Worm (Caenorhabditis elegans) whole organism, L4 larva: ENCODE measurements around the gene M02D8.7.

Experiments
- Y5F2A.4 ChIP-seq: fragments of 200-800 bp; sonication (Bioruptor generic); optimal IDR thresholded peaks from 2 replicates; lab custom pipeline; 2018; ENCODE audit warnings: mild to moderate bottlenecking, missing genetic modification characterization, missing compliant biosample characterization
- ZK337.2 ChIP-seq: fragments of 200-800 bp; sonication (Bioruptor generic); IDR thresholded peaks from 2 replicates; pipeline ENCODE4 v1.3.6; 2022; ENCODE audit warnings: missing genetic modification reagents, missing genetic modification characterization, missing compliant biosample characterization
- ama-1 ChIP-seq: fragments of 150-350 bp; optimal IDR thresholded peaks from 2 replicates; lab custom pipeline; 2014; ENCODE audit warnings: inconsistent platforms, mixed read lengths
- arid-1 ChIP-seq: fragments of 200-800 bp; sonication (Bioruptor generic); conservative IDR thresholded peaks from 2 replicates; pipeline ENCODE4 v1.3.6; 2022; ENCODE audit warnings: missing genetic modification reagents, missing genetic modification characterization, missing compliant biosample characterization
- attf-4 ChIP-seq: sonication (generic microtip); optimal IDR thresholded peaks from 3 replicates; lab custom pipeline; 2017; ENCODE audit warnings: missing biosample characterization, missing genetic modification characterization
- ceh-20 ChIP-seq: fragments of 200-800 bp; sonication (Bioruptor generic); IDR thresholded peaks from 2 replicates; pipeline ENCODE4 v1.3.6; 2022; ENCODE audit warnings: missing genetic modification reagents, missing genetic modification characterization, missing compliant biosample characterization
- ceh-28 ChIP-seq: fragments of 150-350 bp; optimal IDR thresholded peaks from 2 replicates; lab custom pipeline; 2014; ENCODE audit warnings: missing biosample characterization, missing genetic modification reagents, missing genetic modification characterization
- ceh-44 ChIP-seq: fragments of 200-800 bp; sonication (Bioruptor generic); IDR thresholded peaks from 2 replicates; pipeline ENCODE4 v1.3.6; 2022; ENCODE audit warnings: missing genetic modification reagents, missing genetic modification characterization, missing compliant biosample characterization
- ceh-82 ChIP-seq: sonication (generic microtip); optimal IDR thresholded peaks from 2 replicates; lab custom pipeline; 2017; ENCODE audit warnings: missing biosample characterization, missing genetic modification characterization
- ces-1 ChIP-seq: fragments of 150-350 bp; sonication (generic microtip); optimal IDR thresholded peaks from 4 replicates; lab custom pipeline; 2014; ENCODE audit warnings: missing biosample characterization, missing genetic modification reagents, missing genetic modification characterization
- ctbp-1 ChIP-seq: fragments of 200-800 bp; sonication (Bioruptor generic); IDR thresholded peaks from 2 replicates; pipeline ENCODE4 v1.3.6; 2022; ENCODE audit warnings: missing genetic modification reagents, missing genetic modification characterization, missing compliant biosample characterization
- daf-19 ChIP-seq: fragments of 200-800 bp; sonication (Bioruptor generic); conservative IDR thresholded peaks from 2 replicates; pipeline ENCODE4 v1.3.6; 2022; ENCODE audit warnings: missing genetic modification characterization, missing compliant biosample characterization
- daf-8 ChIP-seq: fragments of 200-800 bp; sonication (Bioruptor generic); IDR thresholded peaks from 2 replicates; pipeline ENCODE4 v1.3.6; 2022; ENCODE audit warnings: missing genetic modification characterization, missing compliant biosample characterization
- dmd-6 ChIP-seq: fragments of 200-800 bp; sonication (Bioruptor generic); IDR thresholded peaks from 2 replicates; pipeline ENCODE4 v1.3.6; 2022; ENCODE audit warnings: missing genetic modification reagents, missing genetic modification characterization, missing compliant biosample characterization
- dmd-9 ChIP-seq: fragments of 200-800 bp; sonication (Bioruptor generic); IDR thresholded peaks from 2 replicates; pipeline ENCODE4 v1.3.6; 2022; ENCODE audit warnings: missing genetic modification reagents, missing genetic modification characterization, missing compliant biosample characterization
- duxl-1 ChIP-seq: sonication (generic microtip); optimal IDR thresholded peaks from 2 replicates; lab custom pipeline; 2016; ENCODE audit warnings: mild to moderate bottlenecking, missing genetic modification characterization, moderate library complexity, missing compliant biosample characterization; ENCODE audit not compliant: poor library complexity
- dve-1 ChIP-seq: sonication (generic microtip); optimal IDR thresholded peaks from 2 replicates; lab custom pipeline; 2017; ENCODE audit warnings: antibody characterized with exemption, mild to moderate bottlenecking, missing genetic modification characterization, missing compliant biosample characterization; ENCODE audit not compliant: insufficient read depth
- fkh-10 ChIP-seq: fragments of 150-350 bp; optimal IDR thresholded peaks from 2 replicates; lab custom pipeline; 2014; ENCODE audit warnings: missing biosample characterization, missing genetic modification reagents, missing genetic modification characterization
- fos-1 ChIP-seq: fragments of 150-350 bp; optimal IDR thresholded peaks from 2 replicates; lab custom pipeline; 2014; ENCODE audit warnings: missing biosample characterization, missing genetic modification characterization
- hif-1 ChIP-seq, 2 experiments: sonication (generic microtip); optimal IDR thresholded peaks; 2 replicates each; lab custom pipeline; 2016 to 2017; ENCODE audit warnings: missing compliant biosample characterization in 2 of 2, missing genetic modification characterization in 2 of 2, missing genetic modification reagents in 2 of 2, missing genotype in 2 of 2, mild to moderate bottlenecking in 1 of 2
- hmg-1.1 ChIP-seq: fragments of 200-800 bp; sonication (Bioruptor generic); IDR thresholded peaks from 2 replicates; pipeline ENCODE4 v1.3.6; 2022; ENCODE audit warnings: missing genetic modification reagents, missing genetic modification characterization, missing compliant biosample characterization
- jun-1 ChIP-seq: fragments of 150-350 bp; optimal IDR thresholded peaks from 2 replicates; lab custom pipeline; 2014; ENCODE audit warnings: missing biosample characterization, missing genetic modification reagents, missing genetic modification characterization
- lin-29 ChIP-seq: fragments of 200-800 bp; sonication (Bioruptor generic); IDR thresholded peaks from 2 replicates; pipeline ENCODE4 v1.3.6; 2022; ENCODE audit warnings: missing genetic modification reagents, missing genetic modification characterization, missing compliant biosample characterization
- lir-3 ChIP-seq: sonication (generic microtip); optimal IDR thresholded peaks from 2 replicates; lab custom pipeline; 2016; ENCODE audit warnings: mild to moderate bottlenecking, missing genetic modification characterization, missing compliant biosample characterization
- madf-9 ChIP-seq: fragments of 200-800 bp; sonication (Bioruptor generic); conservative IDR thresholded peaks from 2 replicates; pipeline ENCODE4 v1.3.6; 2022; ENCODE audit warnings: missing genetic modification reagents, missing genetic modification characterization, missing compliant biosample characterization
- mdl-1 ChIP-seq, 2 experiments: fragments of 150-350 bp in 1 of 2; sonication (generic microtip) in 1 of 2; optimal IDR thresholded peaks; 2 replicates each; lab custom pipeline; 2014 to 2017; ENCODE audit warnings: missing biosample characterization in 2 of 2, missing genetic modification characterization in 2 of 2
- mes-2 ChIP-seq: sonication (generic microtip); optimal IDR thresholded peaks from 2 replicates; lab custom pipeline; 2016; ENCODE audit warnings: missing genotype, mild to moderate bottlenecking, missing genetic modification characterization, missing compliant biosample characterization; ENCODE audit not compliant: poor library complexity, severe bottlenecking
- mxl-3 ChIP-seq: fragments of 200-800 bp; sonication (Bioruptor generic); optimal IDR thresholded peaks from 2 replicates; lab custom pipeline; 2018; ENCODE audit warnings: mild to moderate bottlenecking, missing genetic modification characterization, missing compliant biosample characterization
- nhr-10 ChIP-seq: fragments of 150-350 bp; optimal IDR thresholded peaks from 2 replicates; lab custom pipeline; 2014; ENCODE audit warnings: missing biosample characterization, missing genetic modification characterization
- nhr-102 ChIP-seq: sonication (generic microtip); optimal IDR thresholded peaks from 2 replicates; lab custom pipeline; 2016; ENCODE audit warnings: mild to moderate bottlenecking, missing genetic modification characterization, moderate library complexity, missing compliant biosample characterization
- nhr-11 ChIP-seq: fragments of 150-350 bp; optimal IDR thresholded peaks from 2 replicates; lab custom pipeline; 2014; ENCODE audit warnings: missing biosample characterization, missing genetic modification characterization
- nhr-237 ChIP-seq: sonication (generic microtip); optimal IDR thresholded peaks from 2 replicates; lab custom pipeline; 2017; ENCODE audit warnings: missing biosample characterization, missing genetic modification characterization
- nhr-25 ChIP-seq: sonication (generic microtip); optimal IDR thresholded peaks from 2 replicates; lab custom pipeline; 2017; ENCODE audit warnings: missing genetic modification characterization, mild to moderate bottlenecking, missing compliant biosample characterization, antibody characterized with exemption, moderate library complexity, borderline replicate concordance; ENCODE audit not compliant: insufficient read depth
- nhr-42 ChIP-seq: fragments of 200-800 bp; sonication (Bioruptor generic); IDR thresholded peaks from 2 replicates; pipeline ENCODE4 v1.3.6; 2022; ENCODE audit warnings: missing genetic modification characterization, missing compliant biosample characterization
- nhr-77 ChIP-seq: fragments of 150-350 bp; optimal IDR thresholded peaks from 2 replicates; lab custom pipeline; 2014; ENCODE audit warnings: missing biosample characterization, missing genetic modification characterization
- php-3 ChIP-seq: fragments of 200-800 bp; sonication (Bioruptor generic); IDR thresholded peaks from 2 replicates; pipeline ENCODE4 v1.3.6; 2022; ENCODE audit warnings: missing genetic modification reagents, missing genetic modification characterization, missing compliant biosample characterization
- pqm-1 ChIP-seq: sonication (generic microtip); optimal IDR thresholded peaks from 2 replicates; lab custom pipeline; 2017; ENCODE audit warnings: missing biosample characterization, missing genetic modification characterization
- rbr-2 ChIP-seq: sonication (generic microtip); optimal IDR thresholded peaks from 2 replicates; lab custom pipeline; 2016; ENCODE audit warnings: missing genotype, missing genetic modification characterization, missing compliant biosample characterization
- set-16 ChIP-seq: fragments of 200-800 bp; sonication (Bioruptor generic); IDR thresholded peaks from 2 replicates; pipeline ENCODE4 v1.3.6; 2022; ENCODE audit warnings: missing genetic modification reagents, missing genetic modification characterization, missing compliant biosample characterization
- skn-1 ChIP-seq: fragments of 150-350 bp; optimal IDR thresholded peaks from 2 replicates; lab custom pipeline; 2014; ENCODE audit warnings: missing biosample characterization, missing genetic modification characterization
- snpc-4 ChIP-seq: fragments of 150-350 bp; optimal IDR thresholded peaks from 2 replicates; lab custom pipeline; 2014; ENCODE audit warnings: missing biosample characterization, missing genetic modification characterization
- spr-1 ChIP-seq: sonication (generic microtip); optimal IDR thresholded peaks from 2 replicates; lab custom pipeline; 2016; ENCODE audit warnings: mild to moderate bottlenecking, missing genetic modification characterization, missing compliant biosample characterization
- spr-3 ChIP-seq: fragments of 200-800 bp; sonication (Bioruptor generic); optimal IDR thresholded peaks from 2 replicates; lab custom pipeline; 2018; ENCODE audit warnings: mild to moderate bottlenecking, missing genetic modification characterization, missing compliant biosample characterization
- tag-97 ChIP-seq: fragments of 200-800 bp; sonication (Bioruptor generic); IDR thresholded peaks from 2 replicates; pipeline ENCODE4 v1.3.6; 2022; ENCODE audit warnings: missing genetic modification characterization, missing compliant biosample characterization
- unc-39 ChIP-seq: sonication (generic microtip); optimal IDR thresholded peaks from 2 replicates; lab custom pipeline; 2017; ENCODE audit warnings: missing biosample characterization, missing genetic modification characterization
- zfp-2 ChIP-seq: sonication (generic microtip); optimal IDR thresholded peaks from 2 replicates; lab custom pipeline; 2016; ENCODE audit warnings: mild to moderate bottlenecking, missing genetic modification characterization, missing compliant biosample characterization
- zip-11 ChIP-seq: fragments of 200-800 bp; sonication (Bioruptor generic); IDR thresholded peaks from 2 replicates; pipeline ENCODE4 v1.3.6; 2022; ENCODE audit warnings: missing genetic modification characterization, missing compliant biosample characterization
- ztf-11 ChIP-seq: fragments of 150-350 bp; optimal IDR thresholded peaks from 2 replicates; lab custom pipeline; 2014; ENCODE audit warnings: missing biosample characterization, missing genetic modification characterization

Gene M02D8.7

DNA sequence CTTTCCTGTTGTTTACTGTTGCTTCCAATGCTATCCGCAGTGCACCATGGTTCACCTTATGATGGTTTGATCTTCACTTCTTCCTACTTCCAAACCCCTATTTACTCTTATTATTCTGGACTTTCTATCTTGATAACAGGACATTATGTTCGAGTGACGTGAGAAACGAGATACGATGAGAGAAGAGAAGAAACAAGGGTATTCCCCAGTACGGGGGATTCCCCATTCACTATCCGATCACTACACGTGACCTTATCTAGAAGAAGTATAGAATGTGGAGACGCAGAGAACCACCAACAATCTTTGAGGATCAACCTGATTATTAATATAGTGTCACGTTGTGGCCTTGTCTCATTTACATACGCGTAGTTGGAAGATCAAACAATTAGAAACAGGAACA lies 9.8 kb upstream of the M02D8.7 start (continued):
- TF ChIP-seq arid-1 (GFP tag; lab: Robert Waterston, UW) (no peak), unc-39 (tag; lab: Kevin White, UChicago) (no peak), zip-11 (GFP tag; lab: Robert Waterston, UW) (no peak), fos-1 (tag; lab: Kevin White, UChicago) (no peak), dmd-9 (GFP tag; lab: Robert Waterston, UW) (no peak), mdl-1 (tag; optimal IDR thresholded peaks at IDR 0.05; lab: Kevin White, UChicago) (peak; percentile 80 to 81), nhr-42 (GFP tag; lab: Robert Waterston, UW) (no peak), spr-1 (tag; lab: Kevin White, UChicago) (no peak), ztf-11 (tag; lab: Kevin White, UChicago) (no peak), nhr-237 (tag; lab: Kevin White, UChicago) (no peak), snpc-4 (tag; lab: Kevin White, UChicago) (no peak), lir-3 (no peak), nhr-102 (tag; lab: Kevin White, UChicago) (no peak), Y5F2A.4 (GFP tag; lab: Kevin White, UChicago) (no peak), ctbp-1 (GFP tag; lab: Robert Waterston, UW) (no peak)
- TF ChIP-seq, all 104 proteins: peak for 8

DNA sequence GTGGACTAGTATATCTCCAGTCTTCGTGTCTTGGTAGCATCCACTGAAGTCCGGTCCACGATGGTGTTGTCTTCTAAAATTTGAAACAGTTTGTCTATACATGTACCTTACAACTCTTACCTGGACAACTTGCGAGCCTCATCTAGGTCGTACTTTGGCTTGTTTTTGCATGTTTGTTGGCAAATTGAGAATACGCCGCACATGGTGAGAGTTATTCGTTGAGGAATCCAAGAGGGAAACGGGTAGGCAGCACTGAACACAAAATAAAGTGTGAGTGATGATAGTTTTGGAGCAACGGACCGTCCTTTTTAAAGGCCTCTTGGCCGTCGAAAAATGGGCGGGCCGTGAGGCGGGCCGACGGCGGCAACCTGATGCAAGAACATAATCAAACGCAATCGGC lies 7.9 kb upstream of the M02D8.7 start, which contains the start of gene asns-2:
asns-2 (minus strand) TSS at position 282 of the 400 bp plus-strand sequence.
- TF ChIP-seq ceh-20 (GFP tag; lab: Robert Waterston, UW) (no peak), nhr-102 (tag; lab: Kevin White, UChicago) (no peak), jun-1 (tag; lab: Kevin White, UChicago) (no peak), pqm-1 (tag; lab: Kevin White, UChicago) (no peak), set-16 (GFP tag; lab: Robert Waterston, UW) (peak; percentile 59), ces-1 (GFP tag; lab: Kevin White, UChicago) (no peak), php-3 (GFP tag; lab: Robert Waterston, UW) (peak; percentile 31; the same call in 1 of the 2 replicates), rbr-2 (tag; lab: Kevin White, UChicago) (no peak), zip-11 (GFP tag; lab: Robert Waterston, UW) (no peak), hif-1 (tag; optimal IDR thresholded peaks at IDR 0.05; lab: Kevin White, UChicago) (no peak), lin-29 (GFP tag; lab: Robert Waterston, UW) (no peak), spr-3 (GFP tag; lab: Kevin White, UChicago) (no peak), ama-1 (peak; percentile 51), nhr-25 (tag; lab: Kevin White, UChicago) (no peak), hmg-1.1 (GFP tag; lab: Robert Waterston, UW) (no peak), madf-9 (no peak), nhr-11 (tag; lab: Kevin White, UChicago) (no peak), duxl-1 (no peak), dve-1 (tag; lab: Kevin White, UChicago) (no peak), nhr-77 (no peak), ceh-28 (tag; lab: Kevin White, UChicago) (no peak), fos-1 (tag; lab: Kevin White, UChicago) (no peak), nhr-10 (tag; lab: Kevin White, UChicago) (no peak), daf-8 (no peak), skn-1 (tag; lab: Kevin White, UChicago) (no peak)

DNA sequence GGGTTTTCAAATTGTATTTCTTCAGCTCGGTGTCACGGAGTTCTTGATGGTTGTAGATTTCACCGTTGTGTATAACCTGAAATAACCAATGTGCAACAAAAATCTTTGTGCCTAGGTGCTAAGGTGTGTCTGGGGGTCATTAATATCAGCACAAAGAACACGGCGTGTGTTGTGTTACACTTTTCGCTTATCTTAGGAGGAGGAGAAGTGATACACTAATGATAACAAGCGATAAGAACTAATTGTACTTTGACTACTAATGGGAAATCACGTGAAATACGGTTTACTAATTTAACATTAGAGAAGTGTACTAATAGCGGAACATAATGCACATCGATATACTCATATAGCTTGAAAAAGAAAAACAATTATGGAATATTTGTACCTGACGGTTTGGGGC lies 7.4 kb upstream of the M02D8.7 start:
- peak; percentile 49 for TF ChIP-seq mxl-3 (GFP tag; lab: Kevin White, UChicago)
- TF ChIP-seq daf-19 (GFP tag; lab: Robert Waterston, UW): no peak
- TF ChIP-seq mes-2 (tag; lab: Kevin White, UChicago): peak; percentile 22
- TF ChIP-seq unc-39 (tag; lab: Kevin White, UChicago): no peak
- TF ChIP-seq ceh-44 (GFP tag; lab: Robert Waterston, UW): no peak
- TF ChIP-seq zfp-2: no peak
- no peak for TF ChIP-seq daf-8
- no peak for TF ChIP-seq arid-1 (GFP tag; lab: Robert Waterston, UW)
- no peak for TF ChIP-seq nhr-25 (tag; lab: Kevin White, UChicago)
- peak; percentile 77 for TF ChIP-seq dve-1 (tag; lab: Kevin White, UChicago)
- no peak for TF ChIP-seq fkh-10 (GFP tag; lab: Kevin White, UChicago)
- no peak for TF ChIP-seq tag-97
- no peak for TF ChIP-seq attf-4
- TF ChIP-seq ceh-82 (tag; lab: Kevin White, UChicago): no peak
- no peak for TF ChIP-seq ZK337.2
- peak; percentile 90 for TF ChIP-seq dmd-6
- no peak for TF ChIP-seq nhr-42 (GFP tag; lab: Robert Waterston, UW)
- TF ChIP-seq Y5F2A.4 (GFP tag; lab: Kevin White, UChicago): no peak
